Worm (Caenorhabditis elegans) whole organism, mixed stage, embryonic: Measurements from ENCODE around the gene T08B1.4.

Source experiments
- M03D4.4 ChIP-seq: sonication (generic microtip); optimal IDR thresholded peaks from 2 replicates; lab custom pipeline; 2017; ENCODE audit warnings: mild to moderate bottlenecking, missing genetic modification characterization, missing compliant biosample characterization
- bed-3 ChIP-seq: fragments of 200-800 bp; sonication (Bioruptor generic); optimal IDR thresholded peaks from 3 replicates; lab custom pipeline; 2018; ENCODE audit warnings: mild to moderate bottlenecking, missing genetic modification characterization, moderate library complexity, missing compliant biosample characterization
- ceh-39 ChIP-seq: fragments of 150-350 bp; optimal IDR thresholded peaks from 2 replicates; lab custom pipeline; 2014; ENCODE audit warnings: missing biosample characterization, missing genetic modification characterization
- ceh-43 ChIP-seq: fragments of 200-800 bp; sonication (Bioruptor generic); optimal IDR thresholded peaks from 2 replicates; lab custom pipeline; 2018; ENCODE audit warnings: mild to moderate bottlenecking, missing genetic modification characterization, moderate library complexity, missing compliant biosample characterization
- cnd-1 ChIP-seq: fragments of 200-800 bp; sonication (Bioruptor generic); optimal IDR thresholded peaks from 2 replicates; lab custom pipeline; 2018; ENCODE audit warnings: mild to moderate bottlenecking, missing genetic modification characterization, missing compliant biosample characterization
- drap-1 ChIP-seq: fragments of 200-800 bp; sonication (Bioruptor generic); optimal IDR thresholded peaks from 3 replicates; lab custom pipeline; 2018; ENCODE audit warnings: mild to moderate bottlenecking, missing genetic modification characterization, missing compliant biosample characterization
- elt-1 ChIP-seq: sonication (generic microtip); optimal IDR thresholded peaks from 2 replicates; lab custom pipeline; 2017; ENCODE audit warnings: missing genetic modification characterization, mild to moderate bottlenecking, missing compliant biosample characterization, antibody characterized with exemption, moderate library complexity, borderline replicate concordance; ENCODE audit not compliant: insufficient read depth
- elt-3 ChIP-seq: fragments of 150-350 bp; optimal IDR thresholded peaks from 2 replicates; lab custom pipeline; 2014; ENCODE audit warnings: missing biosample characterization, missing genetic modification characterization
- flh-1 ChIP-seq: fragments of 200-800 bp; sonication (Bioruptor generic); optimal IDR thresholded peaks from 2 replicates; lab custom pipeline; 2018; ENCODE audit warnings: mild to moderate bottlenecking, missing genetic modification characterization, moderate library complexity, missing compliant biosample characterization
- ham-2 ChIP-seq: fragments of 200-800 bp; sonication (Bioruptor generic); optimal IDR thresholded peaks from 2 replicates; lab custom pipeline; 2018; ENCODE audit warnings: mild to moderate bottlenecking, missing genetic modification characterization, missing compliant biosample characterization
- lin-32 ChIP-seq: fragments of 200-800 bp; sonication (Bioruptor generic); optimal IDR thresholded peaks from 2 replicates; lab custom pipeline; 2018; ENCODE audit warnings: mild to moderate bottlenecking, missing genetic modification characterization, missing compliant biosample characterization
- lsy-2 ChIP-seq: fragments of 150-350 bp; optimal IDR thresholded peaks from 2 replicates; lab custom pipeline; 2014; ENCODE audit warnings: missing biosample characterization, missing genetic modification characterization
- mab-5 ChIP-seq: fragments of 150-350 bp; optimal IDR thresholded peaks from 2 replicates; lab custom pipeline; 2014; ENCODE audit warnings: missing biosample characterization, missing genetic modification characterization
- mep-1 ChIP-seq: fragments of 150-350 bp; optimal IDR thresholded peaks from 2 replicates; lab custom pipeline; 2017; ENCODE audit warnings: missing biosample characterization, missing genetic modification reagents, missing genetic modification characterization, inconsistent platforms
- mls-2 ChIP-seq: sonication (generic microtip); optimal IDR thresholded peaks from 2 replicates; lab custom pipeline; 2016; ENCODE audit warnings: mild to moderate bottlenecking, missing genetic modification characterization, moderate library complexity, missing compliant biosample characterization
- nhr-12 ChIP-seq: fragments of 150-350 bp; optimal IDR thresholded peaks from 2 replicates; lab custom pipeline; 2014; ENCODE audit warnings: missing biosample characterization, missing genetic modification characterization
- nhr-2 ChIP-seq: fragments of 150-350 bp; optimal IDR thresholded peaks from 2 replicates; lab custom pipeline; 2014; ENCODE audit warnings: missing biosample characterization, missing genetic modification characterization
- nhr-237 ChIP-seq: fragments of 150-350 bp; optimal IDR thresholded peaks from 2 replicates; lab custom pipeline; 2014; ENCODE audit warnings: missing biosample characterization, missing genetic modification characterization
- nhr-76 ChIP-seq: sonication (generic microtip); optimal IDR thresholded peaks from 2 replicates; lab custom pipeline; 2017; ENCODE audit warnings: missing biosample characterization, missing genetic modification characterization
- sem-2 ChIP-seq: fragments of 200-800 bp; sonication (Bioruptor generic); optimal IDR thresholded peaks from 2 replicates; lab custom pipeline; 2018; ENCODE audit warnings: mild to moderate bottlenecking, missing genetic modification characterization, missing compliant biosample characterization
- snpc-4 ChIP-seq: fragments of 150-350 bp; optimal IDR thresholded peaks from 2 replicates; lab custom pipeline; 2014; ENCODE audit warnings: missing biosample characterization, missing genetic modification characterization
- sptf-1 ChIP-seq: sonication (generic microtip); optimal IDR thresholded peaks from 2 replicates; lab custom pipeline; 2017; ENCODE audit warnings: mild to moderate bottlenecking, missing genetic modification characterization, moderate library complexity, missing compliant biosample characterization
- tbx-8 ChIP-seq: fragments of 200-800 bp; sonication (Bioruptor generic); optimal IDR thresholded peaks from 2 replicates; lab custom pipeline; 2018; ENCODE audit warnings: mild to moderate bottlenecking, missing genetic modification characterization, moderate library complexity, missing compliant biosample characterization
- unc-120 ChIP-seq: sonication (generic microtip); optimal IDR thresholded peaks from 2 replicates; lab custom pipeline; 2017; ENCODE audit warnings: missing genetic modification characterization, missing compliant biosample characterization; ENCODE audit not compliant: poor library complexity, severe bottlenecking
- unc-39 ChIP-seq: fragments of 150-350 bp; optimal IDR thresholded peaks from 2 replicates; lab custom pipeline; 2014; ENCODE audit warnings: missing biosample characterization, missing genetic modification characterization
- unc-62 ChIP-seq: fragments of 150-350 bp; optimal IDR thresholded peaks from 2 replicates; lab custom pipeline; 2014; ENCODE audit warnings: missing biosample characterization, missing genetic modification reagents, missing genetic modification characterization
- zip-8 ChIP-seq: fragments of 150-350 bp; optimal IDR thresholded peaks from 2 replicates; lab custom pipeline; 2014; ENCODE audit warnings: missing biosample characterization, missing genetic modification characterization
- ztf-11 ChIP-seq: fragments of 150-350 bp; optimal IDR thresholded peaks from 2 replicates; lab custom pipeline; 2014; ENCODE audit warnings: missing biosample characterization, missing genetic modification characterization

The T08B1.4 gene

DNA sequence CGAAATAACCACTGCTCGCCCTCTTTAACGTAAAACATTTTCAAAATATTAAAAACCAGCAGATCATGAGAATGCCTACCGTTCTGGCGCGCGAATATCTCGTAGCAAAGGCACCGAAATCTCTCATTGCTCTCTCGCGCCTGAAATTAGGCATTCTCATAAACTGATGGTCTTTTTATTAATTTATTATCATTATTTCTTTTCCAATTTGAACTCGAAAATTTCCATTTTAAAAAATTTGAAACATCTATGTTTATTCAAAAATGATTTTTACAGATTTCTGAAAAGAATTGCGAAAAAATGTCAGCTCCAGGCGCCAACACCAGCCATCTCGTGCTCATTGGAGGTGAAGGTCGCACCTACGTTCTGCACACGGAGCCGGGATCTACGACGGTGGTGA, 50.8 kb downstream of the T08B1.4 start, which contains the start of gene F59A7.12:
Gene F59A7.12 (plus strand): TSS at position 301 of the 400 bp plus-strand sequence.
- no peak for TF ChIP-seq ham-2 (GFP tag; lab: Kevin White, UChicago)
- no peak for TF ChIP-seq elt-3 (tag; lab: Kevin White, UChicago)
- TF ChIP-seq ztf-11 (tag; lab: Kevin White, UChicago), result no peak
- TF ChIP-seq ceh-43 (GFP tag; lab: Kevin White, UChicago), result no peak
- no peak for TF ChIP-seq ceh-39 (tag; lab: Kevin White, UChicago)
- TF ChIP-seq mab-5 (tag; lab: Kevin White, UChicago), result no peak
- TF ChIP-seq bed-3 (GFP tag; lab: Kevin White, UChicago), result no peak
- TF ChIP-seq elt-1, result no peak
- TF ChIP-seq tbx-8 (GFP tag; lab: Kevin White, UChicago), result no peak
- TF ChIP-seq nhr-12, result no peak
- no peak for TF ChIP-seq lsy-2 (tag; lab: Kevin White, UChicago)
- no peak for TF ChIP-seq nhr-76 (tag; lab: Kevin White, UChicago)
- no peak for TF ChIP-seq zip-8 (tag; lab: Kevin White, UChicago)
- no peak for TF ChIP-seq lin-32 (GFP tag; lab: Kevin White, UChicago)

ce11 chrV:2030661-2031060, 51.6 kb downstream of the T08B1.4 start:
- no peak for TF ChIP-seq bed-3 (GFP tag; lab: Kevin White, UChicago)
- TF ChIP-seq ceh-39 (tag; lab: Kevin White, UChicago), result no peak
- no peak for TF ChIP-seq flh-1 (GFP tag; lab: Kevin White, UChicago)
- no peak for TF ChIP-seq M03D4.4
- no peak for TF ChIP-seq unc-39
- TF ChIP-seq snpc-4 (tag; lab: Kevin White, UChicago), result no peak
- TF ChIP-seq unc-120 (tag; lab: Kevin White, UChicago), result no peak
- no peak for TF ChIP-seq nhr-12
- TF ChIP-seq elt-1, result no peak
- no peak for TF ChIP-seq drap-1 (GFP tag; lab: Kevin White, UChicago)
- TF ChIP-seq unc-62, result no peak
- TF ChIP-seq sem-2, result no peak
- TF ChIP-seq cnd-1 (tag; lab: Kevin White, UChicago), result no peak
- TF ChIP-seq tbx-8 (GFP tag; lab: Kevin White, UChicago), result no peak
- no peak for TF ChIP-seq mep-1 (tag; lab: Kevin White, UChicago)
- no peak for TF ChIP-seq ham-2 (GFP tag; lab: Kevin White, UChicago)
- no peak for TF ChIP-seq nhr-2 (tag; lab: Kevin White, UChicago)
- no peak for TF ChIP-seq sptf-1
- no peak for TF ChIP-seq nhr-237

ce11 chrV:2031454-2031853, 52.4 kb downstream of the T08B1.4 start, which contains the start of gene hil-6:
Gene hil-6, minus strand, starts transcription at chrV:2031554.
- TF ChIP-seq mls-2 (tag; lab: Kevin White, UChicago), result no peak
- no peak for TF ChIP-seq M03D4.4
- TF ChIP-seq nhr-12, result no peak
- TF ChIP-seq ceh-43 (GFP tag; lab: Kevin White, UChicago), result no peak
- TF ChIP-seq tbx-8 (GFP tag; lab: Kevin White, UChicago), result no peak
- TF ChIP-seq nhr-237, result no peak
